Worm (Caenorhabditis elegans) whole organism, L4 larva: Measurements from ENCODE around the gene F44E2.3.

Source experiments
- F26F4.8 ChIP-seq: fragments of 200-800 bp; sonication (Bioruptor generic); conservative IDR thresholded peaks from 2 replicates; pipeline ENCODE4 v1.3.6; 2022; ENCODE audit warnings: missing genetic modification characterization, missing compliant biosample characterization
- T20F7.1 ChIP-seq: fragments of 200-800 bp; sonication (Bioruptor generic); optimal IDR thresholded peaks from 2 replicates; lab custom pipeline; 2018; ENCODE audit warnings: mild to moderate bottlenecking, missing genetic modification characterization, missing compliant biosample characterization
- Y105C5A.15 ChIP-seq: fragments of 200-800 bp; sonication (Bioruptor generic); IDR thresholded peaks from 2 replicates; pipeline ENCODE4 v1.3.6; 2022; ENCODE audit warnings: missing genetic modification characterization, missing compliant biosample characterization
- Y48G9A.11 ChIP-seq: fragments of 200-800 bp; sonication (Bioruptor generic); IDR thresholded peaks from 2 replicates; pipeline ENCODE4 v1.3.6; 2022; ENCODE audit warnings: missing genetic modification reagents, missing genetic modification characterization, missing compliant biosample characterization
- ZK546.5 ChIP-seq, 2 experiments: sonication (generic microtip); optimal IDR thresholded peaks; 2 replicates each; lab custom pipeline; 2017; ENCODE audit warnings: missing biosample characterization in 2 of 2, missing genetic modification characterization in 2 of 2
- aha-1 ChIP-seq: fragments of 150-350 bp; peaks from one replicate; lab custom pipeline; 2014; ENCODE audit warnings: missing biosample characterization, missing genetic modification characterization
- ceh-28 ChIP-seq: fragments of 150-350 bp; optimal IDR thresholded peaks from 2 replicates; lab custom pipeline; 2014; ENCODE audit warnings: missing biosample characterization, missing genetic modification reagents, missing genetic modification characterization
- ceh-62 ChIP-seq: sonication (generic microtip); optimal IDR thresholded peaks from 2 replicates; lab custom pipeline; 2017; ENCODE audit warnings: missing biosample characterization, missing genetic modification characterization
- cey-2 ChIP-seq: sonication (generic microtip); optimal IDR thresholded peaks from 3 replicates; lab custom pipeline; 2017; ENCODE audit warnings: missing genetic modification characterization, mild to moderate bottlenecking, missing compliant biosample characterization, antibody characterized with exemption, borderline replicate concordance; ENCODE audit not compliant: insufficient read depth
- daf-12 ChIP-seq: fragments of 150-350 bp; optimal IDR thresholded peaks from 2 replicates; lab custom pipeline; 2014; ENCODE audit warnings: missing biosample characterization, missing genetic modification reagents, missing genetic modification characterization
- daf-16 ChIP-seq, 3 experiments: sonication (generic microtip); optimal IDR thresholded peaks; 2 replicates each; lab custom pipeline; 2016 to 2017; ENCODE audit warnings: missing genetic modification characterization in 3 of 3, missing genetic modification reagents in 3 of 3, mild to moderate bottlenecking in 2 of 3, missing compliant biosample characterization in 2 of 3, missing biosample characterization in 1 of 3, moderate library complexity in 1 of 3
- daf-19 ChIP-seq: fragments of 200-800 bp; sonication (Bioruptor generic); conservative IDR thresholded peaks from 2 replicates; pipeline ENCODE4 v1.3.6; 2022; ENCODE audit warnings: missing genetic modification characterization, missing compliant biosample characterization
- daf-8 ChIP-seq: fragments of 200-800 bp; sonication (Bioruptor generic); IDR thresholded peaks from 2 replicates; pipeline ENCODE4 v1.3.6; 2022; ENCODE audit warnings: missing genetic modification characterization, missing compliant biosample characterization
- dmd-6 ChIP-seq: fragments of 200-800 bp; sonication (Bioruptor generic); IDR thresholded peaks from 2 replicates; pipeline ENCODE4 v1.3.6; 2022; ENCODE audit warnings: missing genetic modification reagents, missing genetic modification characterization, missing compliant biosample characterization
- dmd-8 ChIP-seq: fragments of 200-800 bp; sonication (Bioruptor generic); IDR thresholded peaks from 2 replicates; pipeline ENCODE4 v1.3.6; 2022; ENCODE audit warnings: missing genetic modification characterization, missing compliant biosample characterization
- dve-1 ChIP-seq: sonication (generic microtip); optimal IDR thresholded peaks from 2 replicates; lab custom pipeline; 2017; ENCODE audit warnings: antibody characterized with exemption, mild to moderate bottlenecking, missing genetic modification characterization, missing compliant biosample characterization; ENCODE audit not compliant: insufficient read depth
- egl-43 ChIP-seq: fragments of 200-800 bp; sonication (Bioruptor generic); IDR thresholded peaks from 2 replicates; pipeline ENCODE4 v1.3.6; 2022; ENCODE audit warnings: missing genetic modification reagents, missing genetic modification characterization, missing compliant biosample characterization
- fkh-10 ChIP-seq: fragments of 150-350 bp; optimal IDR thresholded peaks from 2 replicates; lab custom pipeline; 2014; ENCODE audit warnings: missing biosample characterization, missing genetic modification reagents, missing genetic modification characterization
- hlh-11 ChIP-seq: fragments of 200-800 bp; sonication (Bioruptor generic); optimal IDR thresholded peaks from 2 replicates; lab custom pipeline; 2018; ENCODE audit warnings: mild to moderate bottlenecking, missing genetic modification characterization, missing compliant biosample characterization
- hlh-30 ChIP-seq: sonication (generic microtip); optimal IDR thresholded peaks from 2 replicates; lab custom pipeline; 2017; ENCODE audit warnings: antibody characterized with exemption, mild to moderate bottlenecking, missing genetic modification characterization, missing compliant biosample characterization; ENCODE audit not compliant: insufficient read depth
- jun-1 ChIP-seq: fragments of 150-350 bp; optimal IDR thresholded peaks from 2 replicates; lab custom pipeline; 2014; ENCODE audit warnings: missing biosample characterization, missing genetic modification reagents, missing genetic modification characterization
- lin-1 ChIP-seq: fragments of 200-800 bp; sonication (Bioruptor generic); IDR thresholded peaks from 2 replicates; pipeline ENCODE4 v1.3.6; 2022; ENCODE audit warnings: missing genetic modification reagents, missing genetic modification characterization, missing compliant biosample characterization
- lin-29 ChIP-seq: fragments of 200-800 bp; sonication (Bioruptor generic); IDR thresholded peaks from 2 replicates; pipeline ENCODE4 v1.3.6; 2022; ENCODE audit warnings: missing genetic modification reagents, missing genetic modification characterization, missing compliant biosample characterization
- lin-38 ChIP-seq: fragments of 200-800 bp; sonication (Bioruptor generic); IDR thresholded peaks from 2 replicates; pipeline ENCODE4 v1.3.6; 2022; ENCODE audit warnings: missing genetic modification reagents, missing genetic modification characterization, missing compliant biosample characterization
- lin-39 ChIP-seq: fragments of 150-350 bp; optimal IDR thresholded peaks from 2 replicates; lab custom pipeline; 2014; ENCODE audit warnings: missing biosample characterization, missing genetic modification reagents, missing genetic modification characterization
- madf-9 ChIP-seq: fragments of 200-800 bp; sonication (Bioruptor generic); conservative IDR thresholded peaks from 2 replicates; pipeline ENCODE4 v1.3.6; 2022; ENCODE audit warnings: missing genetic modification reagents, missing genetic modification characterization, missing compliant biosample characterization
- mdl-1 ChIP-seq, 2 experiments: fragments of 150-350 bp in 1 of 2; sonication (generic microtip) in 1 of 2; optimal IDR thresholded peaks; 2 replicates each; lab custom pipeline; 2014 to 2017; ENCODE audit warnings: missing biosample characterization in 2 of 2, missing genetic modification characterization in 2 of 2
- mdt-29 ChIP-seq: fragments of 200-800 bp; sonication (Bioruptor generic); IDR thresholded peaks from 2 replicates; pipeline ENCODE4 v1.3.6; 2022; ENCODE audit warnings: missing genetic modification reagents, missing genetic modification characterization, missing compliant biosample characterization
- mxl-3 ChIP-seq: fragments of 200-800 bp; sonication (Bioruptor generic); optimal IDR thresholded peaks from 2 replicates; lab custom pipeline; 2018; ENCODE audit warnings: mild to moderate bottlenecking, missing genetic modification characterization, missing compliant biosample characterization
- nhr-10 ChIP-seq: fragments of 150-350 bp; optimal IDR thresholded peaks from 2 replicates; lab custom pipeline; 2014; ENCODE audit warnings: missing biosample characterization, missing genetic modification characterization
- nhr-11 ChIP-seq: fragments of 150-350 bp; optimal IDR thresholded peaks from 2 replicates; lab custom pipeline; 2014; ENCODE audit warnings: missing biosample characterization, missing genetic modification characterization
- nhr-25 ChIP-seq: sonication (generic microtip); optimal IDR thresholded peaks from 2 replicates; lab custom pipeline; 2017; ENCODE audit warnings: missing genetic modification characterization, mild to moderate bottlenecking, missing compliant biosample characterization, antibody characterized with exemption, moderate library complexity, borderline replicate concordance; ENCODE audit not compliant: insufficient read depth
- nhr-28 ChIP-seq: fragments of 150-350 bp; optimal IDR thresholded peaks from 2 replicates; lab custom pipeline; 2014; ENCODE audit warnings: missing biosample characterization, missing genetic modification characterization
- nhr-41 ChIP-seq: fragments of 200-800 bp; sonication (Bioruptor generic); IDR thresholded peaks from 2 replicates; pipeline ENCODE4 v1.3.6; 2022; ENCODE audit warnings: missing genetic modification reagents, missing genetic modification characterization, missing compliant biosample characterization
- php-3 ChIP-seq: fragments of 200-800 bp; sonication (Bioruptor generic); IDR thresholded peaks from 2 replicates; pipeline ENCODE4 v1.3.6; 2022; ENCODE audit warnings: missing genetic modification reagents, missing genetic modification characterization, missing compliant biosample characterization
- pqm-1 ChIP-seq: sonication (generic microtip); optimal IDR thresholded peaks from 2 replicates; lab custom pipeline; 2017; ENCODE audit warnings: missing biosample characterization, missing genetic modification characterization
- rbr-2 ChIP-seq: sonication (generic microtip); optimal IDR thresholded peaks from 2 replicates; lab custom pipeline; 2016; ENCODE audit warnings: missing genotype, missing genetic modification characterization, missing compliant biosample characterization
- saeg-2 ChIP-seq: fragments of 200-800 bp; sonication (Bioruptor generic); IDR thresholded peaks from 2 replicates; pipeline ENCODE4 v1.3.6; 2022; ENCODE audit warnings: missing genetic modification reagents, missing genetic modification characterization, missing compliant biosample characterization
- tra-1 ChIP-seq: fragments of 200-800 bp; sonication (Bioruptor generic); IDR thresholded peaks from 2 replicates; pipeline ENCODE4 v1.3.6; 2022; ENCODE audit warnings: missing genetic modification reagents, missing genetic modification characterization, missing compliant biosample characterization
- unc-130 ChIP-seq: sonication (generic microtip); optimal IDR thresholded peaks from 2 replicates; lab custom pipeline; 2016; ENCODE audit warnings: missing genetic modification reagents, missing genetic modification characterization, missing compliant biosample characterization
- unc-62 ChIP-seq, 3 experiments: fragments of 150-350 bp in 1 of 3; sonication (generic microtip); optimal IDR thresholded peaks in 2 of 3; peaks in 1 of 3; 1 replicate in 1 of 3; 2 replicates in 2 of 3; lab custom pipeline; 2014 to 2017; ENCODE audit warnings: missing biosample characterization in 3 of 3, missing genetic modification characterization in 3 of 3, missing genetic modification reagents in 3 of 3, missing genotype in 1 of 3
- zfp-3 ChIP-seq: fragments of 200-800 bp; sonication (Bioruptor generic); conservative IDR thresholded peaks from 2 replicates; pipeline ENCODE4 v1.3.6; 2022; ENCODE audit warnings: missing genetic modification reagents, missing genetic modification characterization, missing compliant biosample characterization
- zip-2 ChIP-seq: fragments of 150-350 bp; optimal IDR thresholded peaks from 2 replicates; lab custom pipeline; 2014; ENCODE audit warnings: missing biosample characterization, missing genetic modification characterization
- ztf-11 ChIP-seq: fragments of 150-350 bp; optimal IDR thresholded peaks from 2 replicates; lab custom pipeline; 2014; ENCODE audit warnings: missing biosample characterization, missing genetic modification characterization

Gene F44E2.3

DNA sequence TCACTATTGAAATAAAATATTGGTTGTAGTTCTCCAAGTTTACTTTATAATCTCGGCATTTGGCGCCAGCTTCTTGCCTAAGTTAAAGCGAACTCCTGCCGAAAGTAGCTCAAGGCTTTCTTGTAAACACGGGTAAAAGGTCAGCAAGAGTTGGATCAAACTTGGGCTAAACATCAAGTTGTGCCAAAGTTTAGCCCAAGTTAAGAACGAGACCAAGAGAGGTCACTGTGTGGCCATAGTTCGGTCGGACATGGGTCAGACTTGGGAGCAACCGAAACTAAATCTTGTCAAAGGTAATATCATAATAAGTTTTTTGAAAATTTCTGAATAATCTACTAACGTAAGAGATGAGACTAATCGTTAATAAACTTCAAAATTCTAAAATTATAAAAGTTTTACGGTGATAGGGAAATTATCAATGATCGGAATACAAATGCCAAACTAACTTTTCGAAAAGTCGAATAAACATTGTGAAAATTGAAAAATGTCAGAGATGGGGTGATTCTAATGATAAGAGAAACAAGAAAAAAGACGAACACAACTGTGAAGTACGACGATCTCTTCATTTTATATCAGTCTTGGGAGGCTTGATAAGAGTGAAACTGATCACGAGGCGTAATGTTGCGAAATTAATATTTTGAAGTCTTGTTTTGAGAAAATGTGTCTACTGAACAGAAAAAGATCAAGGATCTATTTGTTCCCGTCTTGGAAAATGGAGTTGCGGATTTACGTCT lies 39.0 kb upstream of the F44E2.3 start (continued):
- no peak for TF ChIP-seq ZK546.5 (tag; optimal IDR thresholded peaks at IDR 0.05; lab: Kevin White, UChicago)
- no peak for TF ChIP-seq Y48G9A.11 (GFP tag; lab: Robert Waterston, UW)
- TF ChIP-seq lin-29 (GFP tag; lab: Robert Waterston, UW), result no peak
- peak; percentile 27 for TF ChIP-seq cey-2 (tag; lab: Kevin White, UChicago)
- peak; percentile 24 for TF ChIP-seq nhr-11 (tag; lab: Kevin White, UChicago)
- TF ChIP-seq daf-19, result no peak
- TF ChIP-seq nhr-10 (tag; lab: Kevin White, UChicago), result no peak

ce11 chrIII:8866983-8867842 lies 38.1 kb upstream of the F44E2.3 start:
- TF ChIP-seq daf-12 (tag; lab: Kevin White, UChicago) (no peak), tra-1 (GFP tag; lab: Robert Waterston, UW) (no peak), ceh-62 (tag; lab: Kevin White, UChicago) (no peak), saeg-2 (GFP tag; lab: Robert Waterston, UW) (0 out of 2 replicates have a peak, but pooled peaks have one; percentile 7), dmd-6 (GFP tag; lab: Robert Waterston, UW) (peak; percentile 71), egl-43 (GFP tag; lab: Robert Waterston, UW) (no peak), rbr-2 (tag; lab: Kevin White, UChicago) (peak; percentile 40), unc-130 (GFP tag; lab: Kevin White, UChicago) (no peak), nhr-25 (tag; lab: Kevin White, UChicago) (peak; percentile 13), lin-39 (tag; lab: Kevin White, UChicago) (no peak), zfp-3 (0 out of 2 replicates have a peak, but pooled peaks have one; percentile 24), daf-16 (GFP tag; optimal IDR thresholded peaks at IDR 0.05; lab: Kevin White, UChicago) (no peak), daf-16 (tag; optimal IDR thresholded peaks at IDR 0.05; lab: Kevin White, UChicago) (peak; percentile 32), madf-9 (GFP tag; lab: Robert Waterston, UW) (no peak), T20F7.1 (GFP tag; lab: Kevin White, UChicago) (no peak), dmd-8 (0 out of 2 replicates have a peak, but pooled peaks have one; percentile 34), daf-8 (GFP tag; lab: Robert Waterston, UW) (no peak), php-3 (no peak), lin-38 (GFP tag; lab: Robert Waterston, UW) (peak; percentile 13), Y105C5A.15 (GFP tag; lab: Robert Waterston, UW) (0 out of 2 replicates have a peak, but pooled peaks have one; percentile 28), nhr-28 (tag; lab: Kevin White, UChicago) (peak; percentile 74), pqm-1 (tag; lab: Kevin White, UChicago) (peak; percentile 19), mdl-1 (tag; optimal IDR thresholded peaks at IDR 0.05; lab: Kevin White, UChicago) (peak; percentile 10 to 65), jun-1 (tag; lab: Kevin White, UChicago) (no peak), F26F4.8 (no peak), cey-2 (tag; lab: Kevin White, UChicago) (peak; percentile 66), nhr-41 (GFP tag; lab: Robert Waterston, UW) (no peak), ceh-28 (peak; percentile 41), hlh-11 (tag; lab: Kevin White, UChicago) (peak; percentile 38), fkh-10 (GFP tag; lab: Kevin White, UChicago) (no peak), lin-1 (GFP tag; lab: Robert Waterston, UW) (peak; percentile 14; the same call in 1 of the 2 replicates), zip-2 (no peak), unc-62 (GFP tag; optimal IDR thresholded peaks at IDR 0.05 in 1 of 2; lab: Kevin White, UChicago) (peak in 1 of 2 experiments; percentile 67), unc-62 (tag; optimal IDR thresholded peaks at IDR 0.05; lab: Kevin White, UChicago) (no peak), dve-1 (tag; lab: Kevin White, UChicago) (peak; percentile 60), mxl-3 (GFP tag; lab: Kevin White, UChicago) (peak; percentile 22), mdt-29 (GFP tag; lab: Robert Waterston, UW) (no peak), ztf-11 (tag; lab: Kevin White, UChicago) (no peak), aha-1 (peak; percentile 94), hlh-30 (tag; lab: Kevin White, UChicago) (peak; percentile 42)
